Fruit fly (Drosophila melanogaster) whole organism, embryonic: ENCODE data around the gene Cpr73D.

Source experiments
- Asciz ChIP-seq: fragments of 200-800 bp; sonication (Bioruptor generic); optimal IDR thresholded peaks from 2 replicates; lab custom pipeline; 2017; ENCODE audit warnings: missing biosample characterization, mild to moderate bottlenecking, missing genetic modification characterization, missing genetic modification reagents
- Atf6 ChIP-seq: fragments of 200-800 bp; sonication (Bioruptor generic); IDR thresholded peaks from 2 replicates; pipeline ENCODE4 v1.3.6; 2022; ENCODE audit warnings: missing biosample characterization, missing genetic modification characterization
- Bgb ChIP-seq: fragments of 200-800 bp; sonication (Bioruptor generic); IDR thresholded peaks from 2 replicates; pipeline ENCODE4 v1.3.6; 2022; ENCODE audit warnings: missing biosample characterization, missing genetic modification characterization; ENCODE audit not compliant: partially characterized antibody
- BtbVII ChIP-seq: fragments of 200-800 bp; sonication (Bioruptor generic); optimal IDR thresholded peaks from 3 replicates; lab custom pipeline; 2017; ENCODE audit warnings: missing biosample characterization, mild to moderate bottlenecking, missing genetic modification characterization
- CG10267 ChIP-seq: fragments of 200-800 bp; sonication (Bioruptor generic); optimal IDR thresholded peaks from 2 replicates; lab custom pipeline; 2018; ENCODE audit warnings: missing biosample characterization, mild to moderate bottlenecking, missing genetic modification characterization, moderate library complexity
- CG11247 ChIP-seq: fragments of 200-800 bp; sonication (Bioruptor generic); IDR thresholded peaks from 2 replicates; pipeline ENCODE4 v1.3.6; 2022; ENCODE audit warnings: missing biosample characterization, missing genetic modification characterization
- CG11456 ChIP-seq: fragments of 200-800 bp; sonication (Bioruptor generic); IDR thresholded peaks from 3 replicates; pipeline ENCODE4 v1.3.6; 2022; ENCODE audit warnings: missing biosample characterization, missing genetic modification characterization
- CG11504 ChIP-seq: fragments of 200-800 bp; sonication (Bioruptor generic); optimal IDR thresholded peaks from 3 replicates; lab custom pipeline; 2019; ENCODE audit warnings: missing biosample characterization, mild to moderate bottlenecking, missing genetic modification characterization, moderate library complexity
- CG12659 ChIP-seq: fragments of 200-800 bp; sonication (Bioruptor generic); optimal IDR thresholded peaks from 3 replicates; lab custom pipeline; 2017; ENCODE audit warnings: mild to moderate bottlenecking, missing biosample characterization, missing genetic modification reagents, missing genetic modification characterization
- CG13296 ChIP-seq: fragments of 200-800 bp; sonication (Bioruptor generic); optimal IDR thresholded peaks from 3 replicates; lab custom pipeline; 2018; ENCODE audit warnings: missing biosample characterization, mild to moderate bottlenecking, missing genetic modification characterization
- CG13424 ChIP-seq: fragments of 200-800 bp; sonication (Bioruptor generic); optimal IDR thresholded peaks from 2 replicates; lab custom pipeline; 2019; ENCODE audit warnings: missing biosample characterization, mild to moderate bottlenecking, missing genetic modification characterization, moderate library complexity
- CG13775 ChIP-seq: fragments of 200-800 bp; sonication (Bioruptor generic); optimal IDR thresholded peaks from 3 replicates; lab custom pipeline; 2017; ENCODE audit warnings: missing biosample characterization, mild to moderate bottlenecking, missing genetic modification characterization
- CG15073 ChIP-seq: fragments of 200-800 bp; sonication (Bioruptor generic); optimal IDR thresholded peaks from 2 replicates; lab custom pipeline; 2016; ENCODE audit warnings: missing biosample characterization, missing genetic modification characterization
- CG15696 ChIP-seq: fragments of 200-800 bp; sonication (Bioruptor generic); optimal IDR thresholded peaks from 2 replicates; lab custom pipeline; 2019; ENCODE audit warnings: missing biosample characterization, mild to moderate bottlenecking, missing genetic modification characterization, moderate library complexity
- CG17186 ChIP-seq: fragments of 200-800 bp; sonication (Bioruptor generic); optimal IDR thresholded peaks from 3 replicates; lab custom pipeline; 2017; ENCODE audit warnings: missing biosample characterization, missing genetic modification reagents, missing genetic modification characterization
- CG18011 ChIP-seq: fragments of 200-800 bp; sonication (Bioruptor generic); optimal IDR thresholded peaks from 2 replicates; lab custom pipeline; 2017; ENCODE audit warnings: missing biosample characterization, missing genetic modification characterization, mild to moderate bottlenecking, moderate library complexity, missing genotype
- CG4730 ChIP-seq: fragments of 200-800 bp; sonication (Bioruptor generic); IDR thresholded peaks from 2 replicates; pipeline ENCODE4 v1.3.6; 2022; ENCODE audit warnings: missing biosample characterization, missing genetic modification characterization
- CG6254 ChIP-seq: fragments of 200-800 bp; sonication (Bioruptor generic); optimal IDR thresholded peaks from 3 replicates; lab custom pipeline; 2017; ENCODE audit warnings: mild to moderate bottlenecking, missing biosample characterization, missing genetic modification reagents, missing genetic modification characterization
- CG6813 ChIP-seq: fragments of 200-800 bp; sonication (Bioruptor generic); optimal IDR thresholded peaks from 2 replicates; lab custom pipeline; 2017; ENCODE audit warnings: missing biosample characterization, missing genetic modification characterization, mild to moderate bottlenecking, moderate library complexity, missing genetic modification reagents
- CG7987 ChIP-seq: fragments of 200-800 bp; sonication (Bioruptor generic); optimal IDR thresholded peaks from 2 replicates; lab custom pipeline; 2018; ENCODE audit warnings: missing biosample characterization, mild to moderate bottlenecking, missing genetic modification characterization, moderate library complexity
- CG8944 ChIP-seq: fragments of 200-800 bp; sonication (Bioruptor generic); optimal IDR thresholded peaks from 3 replicates; lab custom pipeline; 2016; ENCODE audit warnings: missing biosample characterization, missing genetic modification characterization
- CG9609 ChIP-seq: fragments of 200-800 bp; sonication (Bioruptor generic); optimal IDR thresholded peaks from 3 replicates; lab custom pipeline; 2016; ENCODE audit warnings: missing biosample characterization, missing genetic modification characterization
- CG9727 ChIP-seq: fragments of 200-800 bp; sonication (Bioruptor generic); optimal IDR thresholded peaks from 3 replicates; lab custom pipeline; 2017; ENCODE audit warnings: missing biosample characterization, mild to moderate bottlenecking, missing genetic modification characterization
- CG9817 ChIP-seq: fragments of 200-800 bp; sonication (Bioruptor generic); optimal IDR thresholded peaks from 2 replicates; lab custom pipeline; 2018; ENCODE audit warnings: missing biosample characterization, mild to moderate bottlenecking, missing genetic modification characterization, moderate library complexity
- D19B ChIP-seq: fragments of 200-800 bp; sonication (Bioruptor generic); optimal IDR thresholded peaks from 2 replicates; lab custom pipeline; 2017; ENCODE audit warnings: missing biosample characterization, mild to moderate bottlenecking, missing genetic modification characterization
- Dek ChIP-seq: fragments of 200-800 bp; sonication (Bioruptor generic); optimal IDR thresholded peaks from 3 replicates; lab custom pipeline; 2019; ENCODE audit warnings: missing biosample characterization, mild to moderate bottlenecking, missing genetic modification characterization, moderate library complexity
- Dip2 ChIP-seq: fragments of 200-800 bp; sonication (Bioruptor generic); IDR thresholded peaks from 2 replicates; pipeline ENCODE4 v1.3.6; 2022; ENCODE audit warnings: missing biosample characterization, missing genetic modification characterization
- Fer3 ChIP-seq: fragments of 200-800 bp; sonication (Bioruptor generic); optimal IDR thresholded peaks from 2 replicates; lab custom pipeline; 2018; ENCODE audit warnings: missing biosample characterization, mild to moderate bottlenecking, missing genetic modification characterization, moderate library complexity
- H15 ChIP-seq: fragments of 200-800 bp; sonication (Bioruptor generic); IDR thresholded peaks from 3 replicates; pipeline ENCODE4 v1.3.6; 2022; ENCODE audit warnings: missing biosample characterization, missing genetic modification characterization
- Hand ChIP-seq: fragments of 200-800 bp; sonication (Bioruptor generic); optimal IDR thresholded peaks from 2 replicates; lab custom pipeline; 2017; ENCODE audit warnings: mild to moderate bottlenecking, missing biosample characterization, missing genetic modification reagents, missing genetic modification characterization
- Oaz ChIP-seq: fragments of 200-800 bp; sonication (Bioruptor generic); IDR thresholded peaks from 2 replicates; pipeline ENCODE4 v1.3.6; 2022; ENCODE audit warnings: missing biosample characterization, missing genetic modification characterization
- Optix ChIP-seq: fragments of 200-800 bp; sonication (Bioruptor generic); IDR thresholded peaks from 3 replicates; pipeline ENCODE4 v1.3.6; 2022; ENCODE audit warnings: missing biosample characterization, missing genetic modification characterization
- Ravus ChIP-seq: fragments of 200-800 bp; sonication (Bioruptor generic); IDR thresholded peaks from 2 replicates; pipeline ENCODE4 v1.3.6; 2022; ENCODE audit warnings: missing biosample characterization, missing genetic modification characterization
- Spps ChIP-seq: fragments of 200-800 bp; sonication (Bioruptor generic); optimal IDR thresholded peaks from 2 replicates; lab custom pipeline; 2018; ENCODE audit warnings: missing biosample characterization, mild to moderate bottlenecking, missing genetic modification characterization
- Tbp ChIP-seq: fragments of >200 bp; optimal IDR thresholded peaks from 2 replicates; lab custom pipeline; 2018; ENCODE audit warnings: missing biosample characterization, missing genetic modification characterization
- Usf ChIP-seq: fragments of 200-800 bp; sonication (Bioruptor generic); optimal IDR thresholded peaks from 2 replicates; lab custom pipeline; 2017; ENCODE audit warnings: missing genotype, missing biosample characterization, missing genetic modification characterization
- bigmax ChIP-seq: fragments of 200-800 bp; sonication (Bioruptor generic); optimal IDR thresholded peaks from 2 replicates; lab custom pipeline; 2018; ENCODE audit warnings: missing biosample characterization, mild to moderate bottlenecking, missing genetic modification characterization
- cato ChIP-seq: fragments of 200-800 bp; sonication (Bioruptor generic); optimal IDR thresholded peaks from 2 replicates; lab custom pipeline; 2016; ENCODE audit warnings: missing biosample characterization, missing genetic modification characterization, borderline replicate concordance
- disco-r ChIP-seq: fragments of 200-800 bp; sonication (Bioruptor generic); optimal IDR thresholded peaks from 2 replicates; lab custom pipeline; 2016; ENCODE audit warnings: missing biosample characterization, missing genetic modification characterization
- exex ChIP-seq: fragments of 200-800 bp; sonication (Bioruptor generic); optimal IDR thresholded peaks from 4 replicates; lab custom pipeline; 2018; ENCODE audit warnings: missing biosample characterization, mild to moderate bottlenecking, missing genetic modification characterization, moderate library complexity
- fd102C ChIP-seq: fragments of 200-800 bp; sonication (Bioruptor generic); optimal IDR thresholded peaks from 2 replicates; lab custom pipeline; 2018; ENCODE audit warnings: missing biosample characterization, mild to moderate bottlenecking, missing genetic modification characterization, moderate library complexity
- gem ChIP-seq: fragments of 200-800 bp; sonication (Bioruptor generic); optimal IDR thresholded peaks from 2 replicates; lab custom pipeline; 2019; ENCODE audit warnings: missing biosample characterization, mild to moderate bottlenecking, missing genetic modification characterization, moderate library complexity
- gro ChIP-seq: fragments of 200-800 bp; sonication (Bioruptor generic); optimal IDR thresholded peaks from 2 replicates; lab custom pipeline; 2016; ENCODE audit warnings: missing biosample characterization, missing genetic modification characterization
- gt ChIP-seq: fragments of 200-800 bp; sonication (Bioruptor generic); IDR thresholded peaks from 2 replicates; pipeline ENCODE4 v1.3.6; 2022; ENCODE audit warnings: missing biosample characterization, missing genetic modification characterization
- h ChIP-seq: fragments of >200 bp; optimal IDR thresholded peaks from 2 replicates; lab custom pipeline; 2017
- kah ChIP-seq: fragments of 200-800 bp; sonication (Bioruptor generic); optimal IDR thresholded peaks from 2 replicates; lab custom pipeline; 2018; ENCODE audit warnings: missing biosample characterization, mild to moderate bottlenecking, missing genetic modification characterization
- kay ChIP-seq: fragments of 200-800 bp; sonication (Bioruptor generic); optimal IDR thresholded peaks from 2 replicates; lab custom pipeline; 2016; ENCODE audit warnings: missing biosample characterization, missing genetic modification characterization
- sc ChIP-seq, 3 experiments: fragments of >200 bp in 2 of 3; fragments of 200-800 bp in 1 of 3; sonication (Bioruptor generic) in 1 of 3; optimal IDR thresholded peaks; 2 replicates in 2 of 3; 3 replicates in 1 of 3; lab custom pipeline; 2017; ENCODE audit warnings: mild to moderate bottlenecking in 1 of 3, missing biosample characterization in 1 of 3, missing genetic modification characterization in 1 of 3, missing genetic modification reagents in 1 of 3
- sens ChIP-seq: fragments of 200-800 bp; sonication (Bioruptor generic); peaks from one replicate; lab custom pipeline; 2016; ENCODE audit warnings: missing biosample characterization, missing genetic modification characterization
- sima ChIP-seq: fragments of 200-800 bp; sonication (Bioruptor generic); optimal IDR thresholded peaks from 2 replicates; lab custom pipeline; 2016; ENCODE audit warnings: missing biosample characterization, missing genetic modification characterization
- tio ChIP-seq: fragments of 200-800 bp; sonication (Bioruptor generic); optimal IDR thresholded peaks from 2 replicates; lab custom pipeline; 2017; ENCODE audit warnings: missing biosample characterization, missing genetic modification characterization, inconsistent platforms

Cpr73D gene

dm6 chr3L:17007041-17007471, 49.6 kb upstream of the Cpr73D start (continued):
- no peak for TF ChIP-seq CG11247 (GFP tag; lab: Robert Waterston, UW)
- TF ChIP-seq h (lab: Kevin White, UChicago), result no peak
- TF ChIP-seq Bgb, result no peak
- TF ChIP-seq Usf (GFP tag; lab: Kevin White, UChicago), result no peak
- no peak for TF ChIP-seq gt
- no peak for TF ChIP-seq CG7987 (GFP tag; lab: Kevin White, UChicago)
- TF ChIP-seq Dip2 (GFP tag; lab: Robert Waterston, UW), result no peak
- TF ChIP-seq kah (GFP tag; lab: Kevin White, UChicago), result no peak
- TF ChIP-seq CG15696 (tag; lab: Kevin White, UChicago), result no peak
- TF ChIP-seq exex (tag; lab: Kevin White, UChicago), result peak; percentile 28
- TF ChIP-seq CG9727 (GFP tag; lab: Kevin White, UChicago), result peak; percentile 7
- no peak for TF ChIP-seq Asciz (GFP tag; lab: Kevin White, UChicago)
- no peak for TF ChIP-seq CG13775 (GFP tag; lab: Kevin White, UChicago)
- no peak for TF ChIP-seq Tbp (GFP tag; lab: Kevin White, UChicago)
- TF ChIP-seq Oaz (GFP tag; lab: Robert Waterston, UW), result no peak
- TF ChIP-seq CG10267 (tag; lab: Kevin White, UChicago), result no peak
- no peak for TF ChIP-seq CG9609 (GFP tag; lab: Kevin White, UChicago)
- TF ChIP-seq cato (GFP tag; lab: Kevin White, UChicago), result no peak
- TF ChIP-seq Ravus (GFP tag; lab: Robert Waterston, UW), result no peak
- TF ChIP-seq Dek, result no peak
- TF ChIP-seq Hand (GFP tag; lab: Kevin White, UChicago), result no peak
- peak; percentile 63 for TF ChIP-seq gem
- TF ChIP-seq CG11504 (tag; lab: Kevin White, UChicago), result peak; percentile 36
- TF ChIP-seq CG6254 (GFP tag; lab: Kevin White, UChicago), result no peak
- no peak for TF ChIP-seq gro
- TF ChIP-seq fd102C (GFP tag; lab: Kevin White, UChicago), result no peak
- no peak for TF ChIP-seq sima (GFP tag; lab: Kevin White, UChicago)
- no peak for TF ChIP-seq CG17186
- TF ChIP-seq sc (optimal IDR thresholded peaks at IDR 0.05; lab: Kevin White, UChicago), result no peak
- no peak for TF ChIP-seq sc (GFP tag; optimal IDR thresholded peaks at IDR 0.05; lab: Kevin White, UChicago)
- TF ChIP-seq kay (GFP tag; lab: Kevin White, UChicago), result no peak
- TF ChIP-seq Optix (GFP tag; lab: Robert Waterston, UW), result peak; percentile 34; the same call in 1 of the 3 replicates
- TF ChIP-seq CG13296, result no peak
- peak; percentile 11 for TF ChIP-seq CG12659 (GFP tag; lab: Kevin White, UChicago)
- no peak for TF ChIP-seq BtbVII (GFP tag; lab: Kevin White, UChicago)
- no peak for TF ChIP-seq bigmax (GFP tag; lab: Kevin White, UChicago)
- TF ChIP-seq H15, result 0 out of 3 replicates have a peak, but pooled peaks have one; percentile 28
- peak; percentile 5 for TF ChIP-seq tio (GFP tag; lab: Kevin White, UChicago)
- TF ChIP-seq CG6813 (GFP tag; lab: Kevin White, UChicago), result no peak
- TF ChIP-seq disco-r (GFP tag; lab: Kevin White, UChicago), result no peak
- no peak for TF ChIP-seq Spps (tag; lab: Kevin White, UChicago)
- no peak for TF ChIP-seq CG15073
- no peak for TF ChIP-seq sens (GFP tag; lab: Kevin White, UChicago)
- peak; percentile 61; the same call in 1 of the 3 replicates for TF ChIP-seq CG11456 (GFP tag; lab: Robert Waterston, UW)
- TF ChIP-seq CG18011, result no peak
- TF ChIP-seq Atf6, result peak; percentile 43
- peak; percentile 23 for TF ChIP-seq CG13424 (tag; lab: Kevin White, UChicago)
- no peak for TF ChIP-seq D19B (GFP tag; lab: Kevin White, UChicago)
- TF ChIP-seq Fer3, result peak; percentile 26
- no peak for TF ChIP-seq CG8944
- no peak for TF ChIP-seq CG4730 (GFP tag; lab: Robert Waterston, UW)
- peak; percentile 35 for TF ChIP-seq CG9817
